Worm (Caenorhabditis elegans) whole organism, L3 larva: ENCODE measurements around the gene col-105.
"Not testable (repeated sequence)": the region's sequence is repeated elsewhere in the genome, so short reads cannot be mapped to it uniquely, and the experiment has no call there.

Experiments used
- ZK546.5 ChIP-seq: sonication (generic microtip); optimal IDR thresholded peaks from 2 replicates; lab custom pipeline; 2017; ENCODE audit warnings: missing biosample characterization, missing genetic modification characterization
- aly-2 ChIP-seq: fragments of 150-350 bp; optimal IDR thresholded peaks from 2 replicates; lab custom pipeline; 2014; ENCODE audit warnings: missing biosample characterization, missing genetic modification characterization
- ceh-16 ChIP-seq: sonication (generic microtip); optimal IDR thresholded peaks from 2 replicates; lab custom pipeline; 2017; ENCODE audit warnings: missing biosample characterization, missing genetic modification characterization
- ceh-28 ChIP-seq: fragments of 150-350 bp; optimal IDR thresholded peaks from 2 replicates; lab custom pipeline; 2014; ENCODE audit warnings: missing biosample characterization, missing genetic modification reagents, missing genetic modification characterization
- ceh-82 ChIP-seq: fragments of 150-350 bp; optimal IDR thresholded peaks from 2 replicates; lab custom pipeline; 2014; ENCODE audit warnings: missing biosample characterization, missing genetic modification characterization
- ceh-9 ChIP-seq: sonication (generic microtip); optimal IDR thresholded peaks from 2 replicates; lab custom pipeline; 2018; ENCODE audit warnings: missing biosample characterization, missing genetic modification characterization
- daf-12 ChIP-seq: fragments of 150-350 bp; optimal IDR thresholded peaks from 2 replicates; lab custom pipeline; 2014; ENCODE audit warnings: missing biosample characterization, missing genetic modification reagents, missing genetic modification characterization
- egl-27 ChIP-seq: sonication (generic microtip); optimal IDR thresholded peaks from 4 replicates; lab custom pipeline; 2017; ENCODE audit warnings: missing biosample characterization, missing genetic modification reagents, missing genetic modification characterization
- egl-5 ChIP-seq: fragments of 150-350 bp; optimal IDR thresholded peaks from 2 replicates; lab custom pipeline; 2017; ENCODE audit warnings: missing biosample characterization, missing genetic modification reagents, missing genetic modification characterization, inconsistent platforms
- elt-2 ChIP-seq: sonication (generic microtip); optimal IDR thresholded peaks from 2 replicates; lab custom pipeline; 2016; ENCODE audit warnings: missing genetic modification reagents, mild to moderate bottlenecking, missing genetic modification characterization, missing compliant biosample characterization
- eor-1 ChIP-seq, 2 experiments: fragments of 150-350 bp; optimal IDR thresholded peaks; 2 replicates each; lab custom pipeline; 2014 to 2018; ENCODE audit warnings: missing biosample characterization in 2 of 2, missing genetic modification characterization in 2 of 2
- fkh-10 ChIP-seq: sonication (generic microtip); optimal IDR thresholded peaks from 2 replicates; lab custom pipeline; 2017; ENCODE audit warnings: missing biosample characterization, missing genetic modification reagents, missing genetic modification characterization
- fkh-2 ChIP-seq: fragments of 150-350 bp; optimal IDR thresholded peaks from 2 replicates; lab custom pipeline; 2014; ENCODE audit warnings: missing biosample characterization, missing genetic modification reagents, missing genetic modification characterization
- fos-1 ChIP-seq: fragments of 150-350 bp; optimal IDR thresholded peaks from 2 replicates; lab custom pipeline; 2014; ENCODE audit warnings: missing biosample characterization, missing genetic modification characterization
- hmg-11 ChIP-seq: sonication (generic microtip); optimal IDR thresholded peaks from 2 replicates; lab custom pipeline; 2016; ENCODE audit warnings: missing genetic modification characterization, missing compliant biosample characterization
- jun-1 ChIP-seq: fragments of 150-350 bp; optimal IDR thresholded peaks from 2 replicates; lab custom pipeline; 2014; ENCODE audit warnings: missing biosample characterization, missing genetic modification reagents, missing genetic modification characterization
- lin-15B ChIP-seq: fragments of 150-350 bp; optimal IDR thresholded peaks from 2 replicates; lab custom pipeline; 2014; ENCODE audit warnings: missing biosample characterization, missing genetic modification characterization
- lin-39 ChIP-seq: fragments of 150-350 bp; optimal IDR thresholded peaks from 2 replicates; lab custom pipeline; 2018; ENCODE audit warnings: missing biosample characterization, missing genetic modification reagents, missing genetic modification characterization
- nfya-1 ChIP-seq: sonication (generic microtip); optimal IDR thresholded peaks from 2 replicates; lab custom pipeline; 2017; ENCODE audit warnings: missing genetic modification characterization, mild to moderate bottlenecking, missing compliant biosample characterization, antibody characterized with exemption, moderate library complexity; ENCODE audit not compliant: insufficient read depth
- nhr-11 ChIP-seq: fragments of 150-350 bp; optimal IDR thresholded peaks from 2 replicates; lab custom pipeline; 2014; ENCODE audit warnings: missing biosample characterization, missing genetic modification characterization
- nhr-12 ChIP-seq: fragments of 150-350 bp; optimal IDR thresholded peaks from 2 replicates; lab custom pipeline; 2014; ENCODE audit warnings: missing biosample characterization, missing genetic modification characterization
- nhr-23 ChIP-seq: fragments of 150-350 bp; optimal IDR thresholded peaks from 2 replicates; lab custom pipeline; 2014; ENCODE audit warnings: missing biosample characterization, missing genetic modification reagents, missing genetic modification characterization
- nhr-25 ChIP-seq: sonication (generic microtip); optimal IDR thresholded peaks from 2 replicates; lab custom pipeline; 2017; ENCODE audit warnings: missing biosample characterization, missing genetic modification characterization
- nhr-43 ChIP-seq: sonication (generic microtip); optimal IDR thresholded peaks from 2 replicates; lab custom pipeline; 2016; ENCODE audit warnings: mild to moderate bottlenecking, missing genetic modification characterization, missing compliant biosample characterization; ENCODE audit not compliant: poor library complexity, severe bottlenecking
- nhr-67 ChIP-seq: fragments of 150-350 bp; optimal IDR thresholded peaks from 2 replicates; lab custom pipeline; 2014; ENCODE audit warnings: missing biosample characterization, missing genetic modification characterization
- pha-4 ChIP-seq: fragments of 150-350 bp; optimal IDR thresholded peaks from 2 replicates; lab custom pipeline; 2014; ENCODE audit warnings: missing biosample characterization, missing genetic modification reagents, missing genetic modification characterization
- pqm-1 ChIP-seq: fragments of 150-350 bp; optimal IDR thresholded peaks from 2 replicates; lab custom pipeline; 2017; ENCODE audit warnings: missing biosample characterization, missing genetic modification characterization, inconsistent platforms
- sea-2 ChIP-seq: fragments of 150-350 bp; sonication (generic microtip); optimal IDR thresholded peaks from 4 replicates; lab custom pipeline; 2014; ENCODE audit warnings: missing biosample characterization, missing genetic modification reagents, missing genetic modification characterization
- snpc-4 ChIP-seq: fragments of 150-350 bp; optimal IDR thresholded peaks from 2 replicates; lab custom pipeline; 2014; ENCODE audit warnings: missing biosample characterization, missing genetic modification characterization
- unc-39 ChIP-seq: sonication (generic microtip); optimal IDR thresholded peaks from 4 replicates; lab custom pipeline; 2017; ENCODE audit warnings: missing biosample characterization, missing genetic modification characterization
- unc-62 ChIP-seq: fragments of 150-350 bp; sonication (generic microtip); optimal IDR thresholded peaks from 4 replicates; lab custom pipeline; 2014; ENCODE audit warnings: missing biosample characterization, missing genetic modification reagents, missing genetic modification characterization
- zag-1 ChIP-seq: fragments of 150-350 bp; optimal IDR thresholded peaks from 2 replicates; lab custom pipeline; 2014; ENCODE audit warnings: missing biosample characterization, missing genetic modification characterization
- ztf-4 ChIP-seq: fragments of 150-350 bp; optimal IDR thresholded peaks from 2 replicates; lab custom pipeline; 2014; ENCODE audit warnings: missing biosample characterization, missing genetic modification characterization

Gene col-105

ce11 chrIV:1353811-1354210 is 5.2 kb downstream of the col-105 start:
- TF ChIP-seq eor-1 (tag; optimal IDR thresholded peaks at IDR 0.05; lab: Kevin White, UChicago), result no peak
- no peak for TF ChIP-seq elt-2 (tag; lab: Kevin White, UChicago)
- TF ChIP-seq sea-2 (GFP tag; lab: Kevin White, UChicago), result no peak
- TF ChIP-seq fkh-10, result no peak
- TF ChIP-seq lin-15B (tag; lab: Kevin White, UChicago), result no peak
- TF ChIP-seq zag-1 (tag; lab: Kevin White, UChicago), result no peak
- TF ChIP-seq nhr-43, result no peak
- no peak for TF ChIP-seq hmg-11
- no peak for TF ChIP-seq ceh-82 (tag; lab: Kevin White, UChicago)
- TF ChIP-seq jun-1 (tag; lab: Kevin White, UChicago), result no peak
- TF ChIP-seq nhr-12 (tag; lab: Kevin White, UChicago), result no peak
- no peak for TF ChIP-seq ZK546.5 (tag; lab: Kevin White, UChicago)
- no peak for TF ChIP-seq nhr-25 (tag; lab: Kevin White, UChicago)
- TF ChIP-seq egl-5, result no peak
- TF ChIP-seq ceh-16 (tag; lab: Kevin White, UChicago), result no peak
- no peak for TF ChIP-seq fkh-2 (tag; lab: Kevin White, UChicago)
- TF ChIP-seq fos-1 (tag; lab: Kevin White, UChicago), result no peak
- no peak for TF ChIP-seq snpc-4 (tag; lab: Kevin White, UChicago)

- TF ChIP-seq sea-2 (GFP tag; lab: Kevin White, UChicago) (no peak), fkh-10 (no peak), unc-39 (tag; lab: Kevin White, UChicago) (no peak), ztf-4 (tag; lab: Kevin White, UChicago) (no peak), nhr-11 (tag; lab: Kevin White, UChicago) (no peak), ZK546.5 (tag; lab: Kevin White, UChicago) (no peak), lin-15B (tag; lab: Kevin White, UChicago) (no peak), fos-1 (tag; lab: Kevin White, UChicago) (no peak), egl-27 (tag; lab: Kevin White, UChicago) (no peak), ceh-82 (tag; lab: Kevin White, UChicago) (no peak), elt-2 (tag; lab: Kevin White, UChicago) (no peak), unc-62 (GFP tag; lab: Kevin White, UChicago) (no peak), daf-12 (no peak)
Measured at ce11 chrIV:1349352-1349751, 9.7 kb downstream of the col-105 start.

ce11 chrIV:1346981-1347380 is 12.0 kb downstream of the col-105 start, which contains the start of gene rfc-2:
Gene rfc-2, plus strand, starts transcription at chrIV:1347314.
- TF ChIP-seq lin-15B (tag; lab: Kevin White, UChicago) (peak; percentile 65), hmg-11 (peak; percentile 45), zag-1 (tag; lab: Kevin White, UChicago) (no peak), nhr-25 (tag; lab: Kevin White, UChicago) (peak; percentile 23), nfya-1 (tag; lab: Kevin White, UChicago) (peak; percentile 16), pha-4 (tag; lab: Kevin White, UChicago) (peak; percentile 23), ceh-9 (tag; lab: Kevin White, UChicago) (no peak), ceh-82 (tag; lab: Kevin White, UChicago) (no peak)

- TF ChIP-seq zag-1, ceh-9, nhr-67 (tag; lab: Kevin White, UChicago): not testable (repeated sequence)
Measured at ce11 chrIV:1343379-1343778, 15.6 kb downstream of the col-105 start, which contains the start of gene F58F6.5. Gene F58F6.5, plus strand, starts transcription at chrIV:1343679.

ce11 chrIV:1340788-1341187 is 18.2 kb downstream of the col-105 start, which contains the start of gene F58F6.6:
Gene F58F6.6, plus strand, starts transcription at chrIV:1341088.
- TF ChIP-seq lin-39, pqm-1, ztf-4 (tag; lab: Kevin White, UChicago): not testable (repeated sequence)

- TF ChIP-seq nfya-1 (tag; lab: Kevin White, UChicago) (peak; percentile 43), aly-2 (tag; lab: Kevin White, UChicago) (no peak), hmg-11 (peak; percentile 13), lin-15B (tag; lab: Kevin White, UChicago) (peak; percentile 76), nhr-11 (tag; lab: Kevin White, UChicago) (no peak), ceh-28 (tag; lab: Kevin White, UChicago) (peak; percentile 32), nhr-23 (peak; percentile 24)
Measured at ce11 chrIV:1328682-1329212, 30.3 kb downstream of the col-105 start, which contains the start of gene F53H1.3. Gene F53H1.3, plus strand, starts transcription at chrIV:1329162.
